Fruit fly (Drosophila melanogaster) whole organism, embryonic: ENCODE measurements around the gene Evi5.
A peak's percentile ranks its signal among the peaks of the same experiment; 100 is the strongest.

Source experiments
- BEAF-32 ChIP-seq: fragments of 200-800 bp; sonication (Bioruptor generic); optimal IDR thresholded peaks from 3 replicates; lab custom pipeline; 2017; ENCODE audit warnings: missing biosample characterization, missing genetic modification characterization, mild to moderate bottlenecking, moderate library complexity, missing genetic modification reagents
- Bteb2 ChIP-seq: fragments of 200-800 bp; sonication (Bioruptor generic); optimal IDR thresholded peaks from 2 replicates; lab custom pipeline; 2016; ENCODE audit warnings: missing biosample characterization, missing genetic modification characterization
- CG10366 ChIP-seq: fragments of 200-800 bp; sonication (Bioruptor generic); IDR thresholded peaks from 2 replicates; pipeline ENCODE4 v1.3.6; 2022; ENCODE audit warnings: missing biosample characterization, missing genetic modification characterization
- CG10654 ChIP-seq: fragments of 200-800 bp; sonication (Bioruptor generic); optimal IDR thresholded peaks from 2 replicates; lab custom pipeline; 2016; ENCODE audit warnings: missing biosample characterization, missing genetic modification characterization
- CG11085 ChIP-seq: fragments of 200-800 bp; sonication (Bioruptor generic); IDR thresholded peaks from 2 replicates; pipeline ENCODE4 v1.3.6; 2022; ENCODE audit warnings: missing biosample characterization, missing genetic modification characterization
- CG11723 ChIP-seq: fragments of 200-800 bp; sonication (Bioruptor generic); optimal IDR thresholded peaks from 2 replicates; lab custom pipeline; 2017; ENCODE audit warnings: missing biosample characterization, mild to moderate bottlenecking, missing genetic modification characterization
- CG12071 ChIP-seq: fragments of 200-800 bp; sonication (Bioruptor generic); optimal IDR thresholded peaks from 3 replicates; lab custom pipeline; 2018; ENCODE audit warnings: missing biosample characterization, mild to moderate bottlenecking, missing genetic modification characterization
- CG12769 ChIP-seq: fragments of 200-800 bp; sonication (Bioruptor generic); optimal IDR thresholded peaks from 2 replicates; lab custom pipeline; 2019; ENCODE audit warnings: missing biosample characterization, mild to moderate bottlenecking, missing genetic modification characterization, moderate library complexity
- CG13894 ChIP-seq: fragments of 200-800 bp; sonication (Bioruptor generic); optimal IDR thresholded peaks from 3 replicates; lab custom pipeline; 2018; ENCODE audit warnings: missing biosample characterization, mild to moderate bottlenecking, missing genetic modification characterization, moderate library complexity
- CG14441 ChIP-seq: fragments of 200-800 bp; sonication (Bioruptor generic); IDR thresholded peaks from 2 replicates; pipeline ENCODE4 v1.3.6; 2022; ENCODE audit warnings: missing biosample characterization, missing genetic modification characterization
- CG15269 ChIP-seq: fragments of 200-800 bp; sonication (Bioruptor generic); optimal IDR thresholded peaks from 2 replicates; lab custom pipeline; 2018; ENCODE audit warnings: missing biosample characterization, mild to moderate bottlenecking, missing genetic modification characterization, moderate library complexity
- CG1602 ChIP-seq: fragments of 200-800 bp; sonication (Bioruptor generic); optimal IDR thresholded peaks from 3 replicates; lab custom pipeline; 2016; ENCODE audit warnings: missing biosample characterization, missing genetic modification characterization
- CG18599 ChIP-seq: fragments of 200-800 bp; sonication (Bioruptor generic); optimal IDR thresholded peaks from 3 replicates; lab custom pipeline; 2017; ENCODE audit warnings: missing biosample characterization, missing genetic modification characterization, mild to moderate bottlenecking, moderate library complexity, missing genetic modification reagents
- CG31224 ChIP-seq: fragments of 200-800 bp; sonication (Bioruptor generic); IDR thresholded peaks from 2 replicates; pipeline ENCODE4 v1.3.6; 2022; ENCODE audit warnings: missing biosample characterization, missing genetic modification characterization
- CG33213 ChIP-seq: fragments of 200-800 bp; sonication (Bioruptor generic); optimal IDR thresholded peaks from 3 replicates; lab custom pipeline; 2016; ENCODE audit warnings: missing biosample characterization, missing genetic modification characterization
- CG34376 ChIP-seq: fragments of 200-800 bp; sonication (Bioruptor generic); optimal IDR thresholded peaks from 2 replicates; lab custom pipeline; 2018; ENCODE audit warnings: missing biosample characterization, mild to moderate bottlenecking, missing genetic modification characterization
- CG4424 ChIP-seq: fragments of 200-800 bp; sonication (Bioruptor generic); optimal IDR thresholded peaks from 3 replicates; lab custom pipeline; 2016; ENCODE audit warnings: missing biosample characterization, missing genetic modification characterization
- CG7839 ChIP-seq: fragments of 200-800 bp; sonication (Bioruptor generic); optimal IDR thresholded peaks from 3 replicates; lab custom pipeline; 2018; ENCODE audit warnings: missing biosample characterization, mild to moderate bottlenecking, missing genetic modification characterization, moderate library complexity
- CG8478 ChIP-seq: fragments of >200 bp; optimal IDR thresholded peaks from 2 replicates; lab custom pipeline; 2018
- D ChIP-seq, 2 experiments: fragments of 200-800 bp in 1 of 2; fragments of >200 bp in 1 of 2; sonication (Bioruptor generic) in 1 of 2; optimal IDR thresholded peaks; 2 replicates in 1 of 2; 3 replicates in 1 of 2; lab custom pipeline; 2017; ENCODE audit warnings: mild to moderate bottlenecking in 1 of 2, missing biosample characterization in 1 of 2, missing genetic modification characterization in 1 of 2, missing genetic modification reagents in 1 of 2
- D19A ChIP-seq: fragments of 200-800 bp; optimal IDR thresholded peaks from 3 replicates; lab custom pipeline; 2019; ENCODE audit warnings: missing biosample characterization, mild to moderate bottlenecking, missing genetic modification characterization, moderate library complexity
- Dip3 ChIP-seq: fragments of 200-800 bp; sonication (Bioruptor generic); optimal IDR thresholded peaks from 3 replicates; lab custom pipeline; 2016; ENCODE audit warnings: missing biosample characterization, missing genetic modification characterization
- H2.0 ChIP-seq: fragments of 200-800 bp; sonication (Bioruptor generic); IDR thresholded peaks from 2 replicates; pipeline ENCODE4 v1.3.6; 2022; ENCODE audit warnings: missing biosample characterization, missing genetic modification characterization
- Kr ChIP-seq: fragments of 200-800 bp; sonication (Bioruptor generic); optimal IDR thresholded peaks from 2 replicates; lab custom pipeline; 2017; ENCODE audit warnings: missing biosample characterization, mild to moderate bottlenecking, missing genetic modification characterization
- Neu2 ChIP-seq: fragments of 200-800 bp; sonication (Bioruptor generic); optimal IDR thresholded peaks from 3 replicates; lab custom pipeline; 2016; ENCODE audit warnings: missing biosample characterization, missing genetic modification characterization, borderline replicate concordance
- NfI ChIP-seq: fragments of 200-800 bp; sonication (Bioruptor generic); optimal IDR thresholded peaks from 3 replicates; lab custom pipeline; 2018; ENCODE audit warnings: missing biosample characterization, mild to moderate bottlenecking, missing genetic modification characterization, moderate library complexity
- Oaz ChIP-seq: fragments of 200-800 bp; sonication (Bioruptor generic); IDR thresholded peaks from 2 replicates; pipeline ENCODE4 v1.3.6; 2022; ENCODE audit warnings: missing biosample characterization, missing genetic modification characterization
- Ssrp ChIP-seq: fragments of 200-800 bp; sonication (Bioruptor generic); optimal IDR thresholded peaks from 2 replicates; lab custom pipeline; 2018; ENCODE audit warnings: missing biosample characterization, mild to moderate bottlenecking, missing genetic modification characterization, moderate library complexity
- Trl ChIP-seq, 3 experiments: fragments of >200 bp in 2 of 3; fragments of 200-800 bp in 1 of 3; sonication (Bioruptor generic) in 1 of 3; optimal IDR thresholded peaks; 2 replicates in 1 of 3; 3 replicates in 2 of 3; lab custom pipeline; 2016 to 2017; ENCODE audit warnings: missing biosample characterization in 1 of 3, missing genetic modification characterization in 1 of 3
- abd-A ChIP-seq: fragments of 200-800 bp; sonication (Bioruptor generic); optimal IDR thresholded peaks from 3 replicates; lab custom pipeline; 2019; ENCODE audit warnings: missing biosample characterization, mild to moderate bottlenecking, missing genetic modification characterization, moderate library complexity
- ara ChIP-seq: fragments of 200-800 bp; sonication (Bioruptor generic); IDR thresholded peaks from 2 replicates; pipeline ENCODE4 v1.3.6; 2022; ENCODE audit warnings: missing biosample characterization, missing genetic modification characterization
- bigmax ChIP-seq: fragments of 200-800 bp; sonication (Bioruptor generic); optimal IDR thresholded peaks from 2 replicates; lab custom pipeline; 2018; ENCODE audit warnings: missing biosample characterization, mild to moderate bottlenecking, missing genetic modification characterization
- chif ChIP-seq, 2 experiments: fragments of 200-800 bp; sonication (Bioruptor generic); optimal IDR thresholded peaks; 3 replicates each; lab custom pipeline; 2016; ENCODE audit warnings: missing biosample characterization in 2 of 2, missing genetic modification characterization in 2 of 2
- crol ChIP-seq: fragments of 200-800 bp; sonication (Bioruptor generic); IDR thresholded peaks from 2 replicates; pipeline ENCODE4 v1.3.6; 2022; ENCODE audit warnings: missing biosample characterization, missing genetic modification characterization
- crp ChIP-seq, 2 experiments: fragments of 200-800 bp; sonication (Bioruptor generic); optimal IDR thresholded peaks; 2 replicates in 1 of 2; 3 replicates in 1 of 2; lab custom pipeline; 2017; ENCODE audit warnings: missing biosample characterization in 2 of 2, missing genetic modification characterization in 2 of 2, mild to moderate bottlenecking in 1 of 2, moderate library complexity in 1 of 2
- esg ChIP-seq: fragments of 200-800 bp; sonication (Bioruptor generic); conservative IDR thresholded peaks from 2 replicates; pipeline ENCODE4 v1.3.6; 2022; ENCODE audit warnings: missing biosample characterization, missing genetic modification characterization
- gce ChIP-seq: fragments of 200-800 bp; sonication (Bioruptor generic); IDR thresholded peaks from 3 replicates; pipeline ENCODE4 v1.3.6; 2022; ENCODE audit warnings: missing biosample characterization, missing genetic modification characterization
- hkb ChIP-seq, 2 experiments: fragments of 200-800 bp in 1 of 2; fragments of >200 bp in 1 of 2; sonication (Bioruptor generic) in 1 of 2; IDR thresholded peaks in 1 of 2; optimal IDR thresholded peaks in 1 of 2; 2 replicates each; pipeline versions ENCODE4 v1.3.6 to Lab custom; 2017 to 2022; ENCODE audit warnings: missing biosample characterization in 1 of 2, missing genetic modification characterization in 1 of 2
- onecut ChIP-seq: fragments of 200-800 bp; sonication (Bioruptor generic); IDR thresholded peaks from 2 replicates; pipeline ENCODE4 v1.3.6; 2022; ENCODE audit warnings: missing biosample characterization, missing genetic modification characterization
- p53 ChIP-seq: fragments of 200-800 bp; sonication (Bioruptor generic); optimal IDR thresholded peaks from 2 replicates; lab custom pipeline; 2016; ENCODE audit warnings: missing biosample characterization, missing genetic modification characterization
- prd ChIP-seq, 3 experiments: fragments of >200 bp in 2 of 3; fragments of 200-800 bp in 1 of 3; sonication (Bioruptor generic) in 1 of 3; optimal IDR thresholded peaks in 2 of 3; IDR thresholded peaks in 1 of 3; 2 replicates in 2 of 3; 3 replicates in 1 of 3; pipeline versions ENCODE4 v1.3.6 to Lab custom; 2017 to 2022; ENCODE audit warnings: missing biosample characterization in 1 of 3, missing genetic modification characterization in 1 of 3
- pum ChIP-seq: fragments of 200-800 bp; sonication (Bioruptor generic); optimal IDR thresholded peaks from 2 replicates; lab custom pipeline; 2016; ENCODE audit warnings: missing biosample characterization, missing genetic modification characterization
- ranshi ChIP-seq: fragments of 200-800 bp; sonication (Bioruptor generic); IDR thresholded peaks from 2 replicates; pipeline ENCODE4 v1.3.6; 2022; ENCODE audit warnings: missing biosample characterization, missing genetic modification characterization
- rib ChIP-seq: fragments of 200-800 bp; sonication (Bioruptor generic); IDR thresholded peaks from 2 replicates; pipeline ENCODE4 v1.3.6; 2022; ENCODE audit warnings: missing biosample characterization, missing genetic modification characterization
- scrt ChIP-seq: fragments of 200-800 bp; sonication (Bioruptor generic); optimal IDR thresholded peaks from 2 replicates; lab custom pipeline; 2018; ENCODE audit warnings: missing biosample characterization, mild to moderate bottlenecking, missing genetic modification characterization, moderate library complexity
- sd ChIP-seq: fragments of 200-800 bp; sonication (Bioruptor generic); optimal IDR thresholded peaks from 3 replicates; lab custom pipeline; 2018; ENCODE audit warnings: missing biosample characterization, mild to moderate bottlenecking, missing genetic modification characterization, moderate library complexity
- shn ChIP-seq: fragments of 200-800 bp; sonication (Bioruptor generic); optimal IDR thresholded peaks from 3 replicates; lab custom pipeline; 2016; ENCODE audit warnings: missing biosample characterization, missing genetic modification characterization
- sr ChIP-seq: fragments of 200-800 bp; sonication (Bioruptor generic); IDR thresholded peaks from 3 replicates; pipeline ENCODE4 v1.3.6; 2022; ENCODE audit warnings: missing biosample characterization, missing genetic modification characterization

Evi5 gene

dm6 chrX:11499454-11499853 lies 45.3 kb upstream of the Evi5 start (continued):
- peak; percentile 31 for TF ChIP-seq pum (GFP tag; lab: Kevin White, UChicago)
- peak; percentile 42 for TF ChIP-seq CG12769
- TF ChIP-seq CG10366 (GFP tag; lab: Robert Waterston, UW) = peak; percentile 33; the same call in 1 of the 2 replicates
- peak; percentile 33 for TF ChIP-seq CG12071 (GFP tag; lab: Kevin White, UChicago)
- TF ChIP-seq Dip3 (GFP tag; lab: Kevin White, UChicago) = peak; percentile 14
- TF ChIP-seq shn (GFP tag; lab: Kevin White, UChicago) = peak; percentile 7
- peak; percentile 61 for TF ChIP-seq CG14441 (GFP tag; lab: Robert Waterston, UW)
- 0 out of 3 replicates have a peak, but pooled peaks have one; percentile 49 for TF ChIP-seq gce
- TF ChIP-seq CG31224 (GFP tag; lab: Robert Waterston, UW) = peak; percentile 14; the same call in 1 of the 2 replicates
- TF ChIP-seq CG4424 = no peak
- TF ChIP-seq esg (GFP tag; lab: Robert Waterston, UW) = 0 out of 2 replicates have a peak, but pooled peaks have one; percentile 13
- no peak for TF ChIP-seq hkb (optimal IDR thresholded peaks at IDR 0.05; lab: Kevin White, UChicago)
- TF ChIP-seq hkb (GFP tag; IDR thresholded peaks at IDR 0.05; lab: Robert Waterston, UW) = peak; percentile 51; the same call in 1 of the 2 replicates
- TF ChIP-seq CG8478 (lab: Kevin White, UChicago) = no peak
- peak; percentile 43 for TF ChIP-seq CG7839 (tag; lab: Kevin White, UChicago)
- TF ChIP-seq ranshi (GFP tag; lab: Robert Waterston, UW) = peak; percentile 55; the same call in 1 of the 2 replicates
- TF ChIP-seq sd (tag; lab: Kevin White, UChicago) = no peak
- peak in 1 of 2 experiments; percentile 35 for TF ChIP-seq chif (GFP tag; optimal IDR thresholded peaks at IDR 0.05; lab: Kevin White, UChicago)
- TF ChIP-seq ara (GFP tag; lab: Robert Waterston, UW) = peak; percentile 56; the same call in 1 of the 2 replicates
- no peak for TF ChIP-seq Bteb2 (GFP tag; lab: Kevin White, UChicago)
- peak; percentile 45 for TF ChIP-seq NfI (GFP tag; lab: Kevin White, UChicago)
- peak; percentile 22 for TF ChIP-seq D19A (tag; lab: Kevin White, UChicago)
- no peak for TF ChIP-seq prd (optimal IDR thresholded peaks at IDR 0.05; lab: Kevin White, UChicago)
- TF ChIP-seq prd (GFP tag; IDR thresholded peaks at IDR 0.05; lab: Robert Waterston, UW) = peak; percentile 62; the same call in 2 of the 3 replicates
- no peak for TF ChIP-seq bigmax
- peak; percentile 36 for TF ChIP-seq CG10654 (GFP tag; lab: Kevin White, UChicago)
- TF ChIP-seq CG11085 (GFP tag; lab: Robert Waterston, UW) = no peak; the same call in 1 of the 2 replicates

DNA sequence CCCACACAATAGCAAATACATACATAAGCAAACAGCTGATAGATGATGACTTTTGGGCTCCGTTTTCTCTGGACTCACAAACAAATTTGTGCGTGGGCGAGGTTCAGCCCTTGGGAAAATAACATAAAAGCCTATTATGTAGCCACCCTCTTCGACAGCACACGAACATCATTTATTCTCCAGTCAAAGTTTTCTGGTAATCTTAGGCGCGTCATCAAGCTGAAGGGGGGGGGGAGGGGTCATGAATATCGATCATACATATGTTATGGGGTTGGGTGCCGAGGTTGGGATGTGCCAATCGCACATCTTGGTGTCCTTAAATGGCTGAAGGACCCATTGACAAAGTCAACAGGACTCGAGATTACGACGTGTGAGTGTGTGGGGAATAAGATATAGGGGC lies 44.0 kb upstream of the Evi5 start:
- TF ChIP-seq CG18599 (GFP tag; lab: Kevin White, UChicago) (peak; percentile 3), CG15269 (no peak), Oaz (GFP tag; lab: Robert Waterston, UW) (no peak), BEAF-32 (GFP tag; lab: Kevin White, UChicago) (no peak), abd-A (tag; lab: Kevin White, UChicago) (peak; percentile 96), CG33213 (no peak), gce (no peak), onecut (peak; percentile 59), CG13894 (tag; lab: Kevin White, UChicago) (peak; percentile 80), CG1602 (GFP tag; lab: Kevin White, UChicago) (no peak), CG34376 (GFP tag; lab: Kevin White, UChicago) (no peak), crp (GFP tag; optimal IDR thresholded peaks at IDR 0.05; lab: Kevin White, UChicago) (peak in 1 of 2 experiments; percentile 22), Neu2 (GFP tag; lab: Kevin White, UChicago) (no peak), crol (peak; percentile 34; the same call in 1 of the 2 replicates), CG11723 (no peak), sr (0 out of 3 replicates have a peak, but pooled peaks have one; percentile 23), p53 (GFP tag; lab: Kevin White, UChicago) (no peak), scrt (GFP tag; lab: Kevin White, UChicago) (peak; percentile 10), Ssrp (tag; lab: Kevin White, UChicago) (no peak), Kr (GFP tag; lab: Kevin White, UChicago) (no peak), D (optimal IDR thresholded peaks at IDR 0.05; lab: Kevin White, UChicago) (no peak), D (GFP tag; optimal IDR thresholded peaks at IDR 0.05; lab: Kevin White, UChicago) (no peak), Trl (optimal IDR thresholded peaks at IDR 0.05; lab: Kevin White, UChicago) (no peak), Trl (GFP tag; optimal IDR thresholded peaks at IDR 0.05; lab: Kevin White, UChicago) (no peak), rib (GFP tag; lab: Robert Waterston, UW) (no peak), H2.0 (no peak)
